Fruit fly (Drosophila melanogaster) whole organism, embryonic: ENCODE measurements around the gene Sbds.

Source experiments
- Asciz ChIP-seq: fragments of 200-800 bp; sonication (Bioruptor generic); optimal IDR thresholded peaks from 2 replicates; lab custom pipeline; 2017; ENCODE audit warnings: missing biosample characterization, mild to moderate bottlenecking, missing genetic modification characterization, missing genetic modification reagents
- Awh ChIP-seq: fragments of 200-800 bp; sonication (Bioruptor generic); IDR thresholded peaks from 2 replicates; pipeline ENCODE4, ENCODE4 v1.3.6; 2022; ENCODE audit warnings: missing biosample characterization, missing genetic modification characterization
- Bgb ChIP-seq: fragments of 200-800 bp; sonication (Bioruptor generic); IDR thresholded peaks from 2 replicates; pipeline ENCODE4 v1.3.6; 2022; ENCODE audit warnings: missing biosample characterization, missing genetic modification characterization; ENCODE audit not compliant: partially characterized antibody
- CG10147 ChIP-seq: fragments of 200-800 bp; sonication (Bioruptor generic); optimal IDR thresholded peaks from 2 replicates; lab custom pipeline; 2019; ENCODE audit warnings: missing biosample characterization, mild to moderate bottlenecking, missing genetic modification characterization, moderate library complexity
- CG10209 ChIP-seq: fragments of 200-800 bp; sonication (Bioruptor generic); optimal IDR thresholded peaks from 3 replicates; lab custom pipeline; 2017; ENCODE audit warnings: missing biosample characterization, mild to moderate bottlenecking, missing genetic modification characterization, missing genetic modification reagents
- CG10565 ChIP-seq: fragments of 200-800 bp; sonication (Bioruptor generic); optimal IDR thresholded peaks from 3 replicates; lab custom pipeline; 2016; ENCODE audit warnings: missing biosample characterization, mild to moderate bottlenecking, missing genetic modification characterization
- CG12104 ChIP-seq: fragments of 200-800 bp; sonication (Bioruptor generic); optimal IDR thresholded peaks from 3 replicates; lab custom pipeline; 2016; ENCODE audit warnings: missing biosample characterization, missing genetic modification characterization
- CG17186 ChIP-seq: fragments of 200-800 bp; sonication (Bioruptor generic); optimal IDR thresholded peaks from 3 replicates; lab custom pipeline; 2017; ENCODE audit warnings: missing biosample characterization, missing genetic modification reagents, missing genetic modification characterization
- CG17361 ChIP-seq: fragments of 200-800 bp; sonication (Bioruptor generic); IDR thresholded peaks from 3 replicates; pipeline ENCODE4 v1.3.6; 2022; ENCODE audit warnings: missing biosample characterization, missing genetic modification characterization
- CG17802 ChIP-seq: fragments of 200-800 bp; sonication (Bioruptor generic); optimal IDR thresholded peaks from 2 replicates; lab custom pipeline; 2018; ENCODE audit warnings: missing biosample characterization, mild to moderate bottlenecking, missing genetic modification characterization, moderate library complexity
- CG18599 ChIP-seq: fragments of 200-800 bp; sonication (Bioruptor generic); optimal IDR thresholded peaks from 3 replicates; lab custom pipeline; 2017; ENCODE audit warnings: missing biosample characterization, missing genetic modification characterization, mild to moderate bottlenecking, moderate library complexity, missing genetic modification reagents
- CG2116 ChIP-seq: fragments of 200-800 bp; sonication (Bioruptor generic); optimal IDR thresholded peaks from 3 replicates; lab custom pipeline; 2018; ENCODE audit warnings: missing biosample characterization, mild to moderate bottlenecking, missing genetic modification characterization
- CG2129 ChIP-seq: fragments of 200-800 bp; sonication (Bioruptor generic); IDR thresholded peaks from 2 replicates; pipeline ENCODE4 v1.3.6; 2022; ENCODE audit warnings: missing biosample characterization, missing genetic modification characterization; ENCODE audit not compliant: partially characterized antibody
- CG31441 ChIP-seq: fragments of 200-800 bp; sonication (Bioruptor generic); IDR thresholded peaks from 2 replicates; pipeline ENCODE4 v1.3.6; 2022; ENCODE audit warnings: missing biosample characterization, missing genetic modification characterization
- CG3281 ChIP-seq: fragments of 200-800 bp; sonication (Bioruptor generic); optimal IDR thresholded peaks from 3 replicates; lab custom pipeline; 2017; ENCODE audit warnings: missing biosample characterization, mild to moderate bottlenecking, missing genetic modification characterization
- CG4404 ChIP-seq: fragments of 200-800 bp; sonication (Bioruptor generic); IDR thresholded peaks from 2 replicates; pipeline ENCODE4 v1.3.6; 2022; ENCODE audit warnings: missing biosample characterization, missing genetic modification characterization
- CG6689 ChIP-seq: fragments of 200-800 bp; sonication (Bioruptor generic); IDR thresholded peaks from 2 replicates; pipeline ENCODE4 v1.3.6; 2022; ENCODE audit warnings: missing biosample characterization, missing genetic modification characterization
- CG6813 ChIP-seq: fragments of 200-800 bp; sonication (Bioruptor generic); optimal IDR thresholded peaks from 2 replicates; lab custom pipeline; 2017; ENCODE audit warnings: missing biosample characterization, missing genetic modification characterization, mild to moderate bottlenecking, moderate library complexity, missing genetic modification reagents
- CG8281 ChIP-seq: fragments of 200-800 bp; sonication (Bioruptor generic); optimal IDR thresholded peaks from 2 replicates; lab custom pipeline; 2018; ENCODE audit warnings: missing biosample characterization, mild to moderate bottlenecking, missing genetic modification characterization, moderate library complexity
- CG8765 ChIP-seq: fragments of 200-800 bp; sonication (Bioruptor generic); IDR thresholded peaks from 2 replicates; pipeline ENCODE4 v1.3.6; 2022; ENCODE audit warnings: missing biosample characterization, missing genetic modification characterization
- CG8924 ChIP-seq: fragments of 200-800 bp; optimal IDR thresholded peaks from 3 replicates; lab custom pipeline; 2019; ENCODE audit warnings: missing biosample characterization, mild to moderate bottlenecking, missing genetic modification characterization, moderate library complexity
- Dip3 ChIP-seq: fragments of 200-800 bp; sonication (Bioruptor generic); optimal IDR thresholded peaks from 3 replicates; lab custom pipeline; 2016; ENCODE audit warnings: missing biosample characterization, missing genetic modification characterization
- Doc3 ChIP-seq: fragments of 200-800 bp; sonication (Bioruptor generic); IDR thresholded peaks from 3 replicates; pipeline ENCODE4 v1.3.6; 2022; ENCODE audit warnings: missing biosample characterization, missing genetic modification characterization; ENCODE audit not compliant: partially characterized antibody
- Ets65A ChIP-seq: fragments of 200-800 bp; sonication (Bioruptor generic); peaks from one replicate; lab custom pipeline; 2016; ENCODE audit warnings: missing biosample characterization, missing genetic modification characterization
- Gsc ChIP-seq: fragments of 200-800 bp; sonication (Bioruptor generic); IDR thresholded peaks from 2 replicates; pipeline ENCODE4 v1.3.6; 2022; ENCODE audit warnings: missing biosample characterization, missing genetic modification characterization
- Hr39 ChIP-seq: fragments of >200 bp; optimal IDR thresholded peaks from 2 replicates; lab custom pipeline; 2017
- MTF-1 ChIP-seq: fragments of 200-800 bp; sonication (Bioruptor generic); optimal IDR thresholded peaks from 2 replicates; lab custom pipeline; 2018; ENCODE audit warnings: missing biosample characterization, mild to moderate bottlenecking, missing genetic modification characterization, borderline replicate concordance
- Mes4 ChIP-seq: fragments of 200-800 bp; sonication (Bioruptor generic); optimal IDR thresholded peaks from 2 replicates; lab custom pipeline; 2016; ENCODE audit warnings: missing biosample characterization, missing genetic modification characterization
- Mrtf ChIP-seq: fragments of 200-800 bp; sonication (Bioruptor generic); IDR thresholded peaks from 3 replicates; pipeline ENCODE4 v1.3.6; 2022; ENCODE audit warnings: missing biosample characterization, missing genetic modification characterization
- NFAT ChIP-seq: fragments of 200-800 bp; sonication (Bioruptor generic); IDR thresholded peaks from 2 replicates; pipeline ENCODE4 v1.3.6; 2022; ENCODE audit warnings: missing biosample characterization, missing genetic modification characterization
- Nf-YA ChIP-seq: fragments of 200-800 bp; sonication (Bioruptor generic); IDR thresholded peaks from 2 replicates; pipeline ENCODE4 v1.3.6; 2022; ENCODE audit warnings: missing biosample characterization, missing genetic modification characterization
- Sox102F ChIP-seq: fragments of 200-800 bp; sonication (Bioruptor generic); optimal IDR thresholded peaks from 2 replicates; lab custom pipeline; 2018; ENCODE audit warnings: missing biosample characterization, mild to moderate bottlenecking, missing genetic modification characterization, moderate library complexity
- abd-A ChIP-seq: fragments of 200-800 bp; sonication (Bioruptor generic); optimal IDR thresholded peaks from 3 replicates; lab custom pipeline; 2019; ENCODE audit warnings: missing biosample characterization, mild to moderate bottlenecking, missing genetic modification characterization, moderate library complexity
- ap ChIP-seq: fragments of 200-800 bp; sonication (Bioruptor generic); IDR thresholded peaks from 2 replicates; pipeline ENCODE4 v1.3.6; 2022; ENCODE audit warnings: missing biosample characterization, missing genetic modification characterization
- chif ChIP-seq, 2 experiments: fragments of 200-800 bp; sonication (Bioruptor generic); optimal IDR thresholded peaks; 3 replicates each; lab custom pipeline; 2016; ENCODE audit warnings: missing biosample characterization in 2 of 2, missing genetic modification characterization in 2 of 2
- crc ChIP-seq: fragments of 200-800 bp; sonication (Bioruptor generic); optimal IDR thresholded peaks from 2 replicates; lab custom pipeline; 2016; ENCODE audit warnings: missing biosample characterization, missing genetic modification characterization
- danr ChIP-seq: fragments of 200-800 bp; sonication (Bioruptor generic); IDR thresholded peaks from 2 replicates; pipeline ENCODE4 v1.3.6; 2022; ENCODE audit warnings: missing biosample characterization, missing genetic modification characterization
- dimm ChIP-seq: fragments of 200-800 bp; sonication (Bioruptor generic); IDR thresholded peaks from 2 replicates; pipeline ENCODE4 v1.3.6; 2022; ENCODE audit warnings: missing biosample characterization, missing genetic modification characterization
- ftz-f1 ChIP-seq: fragments of 200-800 bp; sonication (Bioruptor generic); optimal IDR thresholded peaks from 2 replicates; lab custom pipeline; 2016; ENCODE audit warnings: missing biosample characterization, missing genetic modification characterization
- hkb ChIP-seq, 2 experiments: fragments of 200-800 bp in 1 of 2; fragments of >200 bp in 1 of 2; sonication (Bioruptor generic) in 1 of 2; IDR thresholded peaks in 1 of 2; optimal IDR thresholded peaks in 1 of 2; 2 replicates each; pipeline versions ENCODE4 v1.3.6 to Lab custom; 2017 to 2022; ENCODE audit warnings: missing biosample characterization in 1 of 2, missing genetic modification characterization in 1 of 2
- ind ChIP-seq: fragments of 200-800 bp; sonication (Bioruptor generic); optimal IDR thresholded peaks from 3 replicates; lab custom pipeline; 2016; ENCODE audit warnings: missing biosample characterization, missing genetic modification characterization
- inv ChIP-seq: fragments of 200-800 bp; sonication (Bioruptor generic); IDR thresholded peaks from 2 replicates; pipeline ENCODE4 v1.3.6; 2022; ENCODE audit warnings: missing biosample characterization, missing genetic modification characterization; ENCODE audit not compliant: partially characterized antibody
- lmd ChIP-seq: fragments of 200-800 bp; sonication (Bioruptor generic); IDR thresholded peaks from 2 replicates; pipeline ENCODE4 v1.3.6; 2022; ENCODE audit warnings: missing biosample characterization, missing genetic modification characterization
- pb ChIP-seq: fragments of 200-800 bp; sonication (Bioruptor generic); optimal IDR thresholded peaks from 3 replicates; lab custom pipeline; 2016; ENCODE audit warnings: missing biosample characterization, missing genetic modification characterization
- repo ChIP-seq: fragments of 200-800 bp; sonication (Bioruptor generic); optimal IDR thresholded peaks from 2 replicates; lab custom pipeline; 2016; ENCODE audit warnings: missing biosample characterization, missing genetic modification characterization
- tin ChIP-seq: fragments of 200-800 bp; sonication (Bioruptor generic); optimal IDR thresholded peaks from 3 replicates; lab custom pipeline; 2016; ENCODE audit warnings: missing biosample characterization, missing genetic modification characterization
- tna ChIP-seq: fragments of 200-800 bp; sonication (Bioruptor generic); IDR thresholded peaks from 2 replicates; pipeline ENCODE4 v1.3.6; 2022; ENCODE audit warnings: missing biosample characterization, missing genetic modification characterization; ENCODE audit not compliant: partially characterized antibody
- trem ChIP-seq: fragments of 200-800 bp; optimal IDR thresholded peaks from 3 replicates; lab custom pipeline; 2019; ENCODE audit warnings: missing biosample characterization, mild to moderate bottlenecking, missing genetic modification characterization, moderate library complexity
- tx ChIP-seq: fragments of 200-800 bp; sonication (Bioruptor generic); optimal IDR thresholded peaks from 2 replicates; lab custom pipeline; 2016; ENCODE audit warnings: missing biosample characterization, missing genetic modification characterization
- unpg ChIP-seq: fragments of 200-800 bp; sonication (Bioruptor generic); optimal IDR thresholded peaks from 3 replicates; lab custom pipeline; 2018; ENCODE audit warnings: missing biosample characterization, mild to moderate bottlenecking, missing genetic modification characterization, moderate library complexity
- vnd ChIP-seq: fragments of 200-800 bp; sonication (Bioruptor generic); IDR thresholded peaks from 3 replicates; pipeline ENCODE4 v1.3.6; 2022; ENCODE audit warnings: missing biosample characterization, missing genetic modification characterization; ENCODE audit not compliant: partially characterized antibody

Gene Sbds

dm6 chr3L:6705865-6706264, 46.8 kb upstream of the Sbds start (continued):
- TF ChIP-seq Dip3 (GFP tag; lab: Kevin White, UChicago) (no peak), Ets65A (GFP tag; lab: Kevin White, UChicago) (peak; percentile 92), repo (GFP tag; lab: Kevin White, UChicago) (no peak), CG17186 (GFP tag; lab: Kevin White, UChicago) (no peak), CG10147 (GFP tag; lab: Kevin White, UChicago) (peak; percentile 43), lmd (GFP tag; lab: Robert Waterston, UW) (peak; percentile 68), ftz-f1 (GFP tag; lab: Kevin White, UChicago) (no peak), CG10209 (GFP tag; lab: Kevin White, UChicago) (peak; percentile 53), dimm (GFP tag; lab: Robert Waterston, UW) (no peak), Asciz (GFP tag; lab: Kevin White, UChicago) (peak; percentile 45), Bgb (no peak), tna (GFP tag; lab: Robert Waterston, UW) (no peak), danr (GFP tag; lab: Robert Waterston, UW) (peak; percentile 42; the same call in 1 of the 2 replicates), Gsc (GFP tag; lab: Robert Waterston, UW) (no peak), Sox102F (GFP tag; lab: Kevin White, UChicago) (peak; percentile 85), Mrtf (GFP tag; lab: Robert Waterston, UW) (peak; percentile 14; the same call in 1 of the 3 replicates), CG6813 (GFP tag; lab: Kevin White, UChicago) (peak; percentile 24), crc (no peak), CG12104 (GFP tag; lab: Kevin White, UChicago) (no peak), inv (GFP tag; lab: Robert Waterston, UW) (no peak), hkb (optimal IDR thresholded peaks at IDR 0.05; lab: Kevin White, UChicago) (no peak), hkb (GFP tag; IDR thresholded peaks at IDR 0.05; lab: Robert Waterston, UW) (peak; percentile 76), MTF-1 (GFP tag; lab: Kevin White, UChicago) (no peak), Mes4 (GFP tag; lab: Kevin White, UChicago) (peak; percentile 13), CG4404 (GFP tag; lab: Robert Waterston, UW) (no peak), CG2116 (GFP tag; lab: Kevin White, UChicago) (no peak), CG18599 (GFP tag; lab: Kevin White, UChicago) (peak; percentile 54), Doc3 (GFP tag; lab: Robert Waterston, UW) (no peak), CG10565 (no peak), vnd (no peak), CG8924 (tag; lab: Kevin White, UChicago) (peak; percentile 74), Awh (GFP tag; lab: Robert Waterston, UW) (no peak), pb (GFP tag; lab: Kevin White, UChicago) (peak; percentile 7), NFAT (GFP tag; lab: Robert Waterston, UW) (peak; percentile 32; the same call in 1 of the 2 replicates), abd-A (tag; lab: Kevin White, UChicago) (peak; percentile 24), tin (GFP tag; lab: Kevin White, UChicago) (peak; percentile 58), CG8765 (GFP tag; lab: Robert Waterston, UW) (no peak), Hr39 (lab: Kevin White, UChicago) (no peak), tx (no peak), CG17361 (GFP tag; lab: Robert Waterston, UW) (peak; percentile 69), CG6689 (GFP tag; lab: Robert Waterston, UW) (peak; percentile 78), chif (GFP tag; optimal IDR thresholded peaks at IDR 0.05; lab: Kevin White, UChicago) (peak in 1 of 2 experiments; percentile 31), ind (peak; percentile 59), CG31441 (GFP tag; lab: Robert Waterston, UW) (peak; percentile 74), CG2129 (GFP tag; lab: Robert Waterston, UW) (no peak), CG8281 (tag; lab: Kevin White, UChicago) (peak; percentile 18), CG17802 (tag; lab: Kevin White, UChicago) (no peak), CG3281 (GFP tag; lab: Kevin White, UChicago) (peak; percentile 13), Nf-YA (GFP tag; lab: Robert Waterston, UW) (peak; percentile 54), trem (tag; lab: Kevin White, UChicago) (peak; percentile 35), unpg (GFP tag; lab: Kevin White, UChicago) (peak; percentile 69), ap (peak; percentile 25; the same call in 1 of the 2 replicates)
